Worm (Caenorhabditis elegans) whole organism, L1 larva: ENCODE measurements around the gene dhrr-1.

Source experiments
- C04F5.9 ChIP-seq: sonication (generic microtip); optimal IDR thresholded peaks from 2 replicates; lab custom pipeline; 2016; ENCODE audit warnings: missing genetic modification characterization, missing compliant biosample characterization
- C16A3.4 ChIP-seq: fragments of 150-350 bp; optimal IDR thresholded peaks from 2 replicates; lab custom pipeline; 2014; ENCODE audit warnings: missing biosample characterization, missing genetic modification characterization
- alr-1 ChIP-seq: fragments of 200-800 bp; sonication (Bioruptor generic); optimal IDR thresholded peaks from 2 replicates; lab custom pipeline; 2018; ENCODE audit warnings: borderline replicate concordance, mild to moderate bottlenecking, missing genetic modification characterization, missing compliant biosample characterization
- aly-2 ChIP-seq: fragments of 150-350 bp; optimal IDR thresholded peaks from 2 replicates; lab custom pipeline; 2014; ENCODE audit warnings: missing biosample characterization, missing genetic modification characterization
- ama-1 ChIP-seq: fragments of 150-350 bp; optimal IDR thresholded peaks from 2 replicates; lab custom pipeline; 2014
- blmp-1 ChIP-seq: fragments of 150-350 bp; optimal IDR thresholded peaks from 2 replicates; lab custom pipeline; 2014; ENCODE audit warnings: missing biosample characterization, missing genetic modification characterization
- ceh-8 ChIP-seq: fragments of 200-800 bp; sonication (Bioruptor generic); optimal IDR thresholded peaks from 2 replicates; lab custom pipeline; 2018; ENCODE audit warnings: mild to moderate bottlenecking, missing genetic modification characterization, moderate library complexity, missing compliant biosample characterization
- ceh-82 ChIP-seq, 3 experiments: fragments of 150-350 bp in 1 of 3; sonication (generic microtip) in 2 of 3; optimal IDR thresholded peaks; 2 replicates each; lab custom pipeline; 2014 to 2017; ENCODE audit warnings: missing biosample characterization in 3 of 3, missing genetic modification characterization in 3 of 3
- ceh-88 ChIP-seq: fragments of 200-800 bp; sonication (Bioruptor generic); IDR thresholded peaks from 2 replicates; pipeline ENCODE4 v1.3.6; 2022; ENCODE audit warnings: missing genetic modification characterization, missing compliant biosample characterization
- efl-1 ChIP-seq, 4 experiments: fragments of 150-350 bp; optimal IDR thresholded peaks in 3 of 4; peaks in 1 of 4; 1 replicate in 1 of 4; 2 replicates in 3 of 4; lab custom pipeline; 2014; ENCODE audit warnings: missing biosample characterization in 2 of 4, missing genetic modification characterization in 2 of 4, missing genetic modification reagents in 2 of 4
- egl-13 ChIP-seq: sonication (generic microtip); optimal IDR thresholded peaks from 2 replicates; lab custom pipeline; 2016; ENCODE audit warnings: missing genotype, missing genetic modification reagents, missing genetic modification characterization, missing compliant biosample characterization
- egl-27 ChIP-seq, 2 experiments: fragments of 150-350 bp in 1 of 2; sonication (generic microtip); optimal IDR thresholded peaks; 3 replicates each; lab custom pipeline; 2017 to 2018; ENCODE audit warnings: missing biosample characterization in 2 of 2, missing genetic modification characterization in 2 of 2, missing genetic modification reagents in 2 of 2
- elt-2 ChIP-seq: sonication (generic microtip); optimal IDR thresholded peaks from 2 replicates; lab custom pipeline; 2016; ENCODE audit warnings: missing genetic modification characterization, mild to moderate bottlenecking, inconsistent platforms, missing compliant biosample characterization, missing genetic modification reagents
- elt-3 ChIP-seq, 6 experiments: fragments of 150-350 bp in 1 of 6; sonication (generic microtip); optimal IDR thresholded peaks; 2 replicates each; lab custom pipeline; 2017 to 2018; ENCODE audit warnings: missing biosample characterization in 6 of 6, missing genetic modification characterization in 6 of 6, inconsistent platforms in 1 of 6
- ets-5 ChIP-seq: fragments of 200-800 bp; sonication (Bioruptor generic); IDR thresholded peaks from 2 replicates; pipeline ENCODE4 v1.3.6; 2022; ENCODE audit warnings: missing genetic modification characterization, missing compliant biosample characterization
- fkh-10 ChIP-seq: sonication (generic microtip); optimal IDR thresholded peaks from 2 replicates; lab custom pipeline; 2017; ENCODE audit warnings: missing biosample characterization, missing genetic modification reagents, missing genetic modification characterization
- fkh-4 ChIP-seq: sonication (generic microtip); optimal IDR thresholded peaks from 2 replicates; lab custom pipeline; 2016; ENCODE audit warnings: missing compliant biosample characterization, missing genetic modification characterization, borderline replicate concordance
- fkh-8 ChIP-seq: sonication (generic microtip); optimal IDR thresholded peaks from 2 replicates; lab custom pipeline; 2016; ENCODE audit warnings: mild to moderate bottlenecking, missing genetic modification characterization, missing compliant biosample characterization
- fos-1 ChIP-seq: fragments of 150-350 bp; optimal IDR thresholded peaks from 2 replicates; lab custom pipeline; 2014; ENCODE audit warnings: missing biosample characterization, missing genetic modification characterization
- grh-1 ChIP-seq: fragments of 200-800 bp; sonication (Bioruptor generic); IDR thresholded peaks from 2 replicates; pipeline ENCODE4 v1.3.6; 2022; ENCODE audit warnings: missing genetic modification reagents, missing genetic modification characterization, missing compliant biosample characterization
- irx-1 ChIP-seq: sonication (generic microtip); optimal IDR thresholded peaks from 2 replicates; lab custom pipeline; 2016; ENCODE audit warnings: missing genetic modification characterization, missing compliant biosample characterization
- isw-1 ChIP-seq: fragments of 200-800 bp; sonication (Bioruptor generic); IDR thresholded peaks from 2 replicates; pipeline ENCODE4 v1.3.6; 2022; ENCODE audit warnings: missing genetic modification characterization, missing compliant biosample characterization
- jun-1 ChIP-seq: fragments of 150-350 bp; optimal IDR thresholded peaks from 2 replicates; lab custom pipeline; 2014; ENCODE audit warnings: missing biosample characterization, missing genetic modification reagents, missing genetic modification characterization
- lin-14 ChIP-seq: fragments of 200-800 bp; sonication (Bioruptor generic); optimal IDR thresholded peaks from 2 replicates; lab custom pipeline; 2018; ENCODE audit warnings: mild to moderate bottlenecking, missing genetic modification characterization, moderate library complexity, missing compliant biosample characterization
- lin-35 ChIP-seq, 2 experiments: fragments of 150-350 bp; optimal IDR thresholded peaks; 2 replicates each; lab custom pipeline; 2014; ENCODE audit warnings: missing biosample characterization in 2 of 2, missing genetic modification characterization in 2 of 2, missing genetic modification reagents in 2 of 2
- lsy-2 ChIP-seq, 2 experiments: fragments of 150-350 bp; optimal IDR thresholded peaks; 2 replicates each; lab custom pipeline; 2014; ENCODE audit warnings: missing biosample characterization in 2 of 2, missing genetic modification characterization in 2 of 2
- mab-9 ChIP-seq: fragments of 200-800 bp; sonication (Bioruptor generic); IDR thresholded peaks from 2 replicates; pipeline ENCODE4 v1.3.6; 2022; ENCODE audit warnings: missing genetic modification reagents, missing genetic modification characterization, missing compliant biosample characterization
- mdl-1 ChIP-seq, 2 experiments: fragments of 150-350 bp; optimal IDR thresholded peaks; 2 replicates each; lab custom pipeline; 2014 to 2017; ENCODE audit warnings: missing biosample characterization in 2 of 2, missing genetic modification characterization in 2 of 2, inconsistent platforms in 1 of 2
- mef-2 ChIP-seq: fragments of 150-350 bp; optimal IDR thresholded peaks from 2 replicates; lab custom pipeline; 2014; ENCODE audit warnings: missing biosample characterization, missing genetic modification characterization
- mep-1 ChIP-seq: fragments of 150-350 bp; optimal IDR thresholded peaks from 2 replicates; lab custom pipeline; 2014; ENCODE audit warnings: missing biosample characterization, missing genetic modification characterization
- nhr-19 ChIP-seq: fragments of 200-800 bp; sonication (Bioruptor generic); conservative IDR thresholded peaks from 2 replicates; pipeline ENCODE4 v1.3.6; 2022; ENCODE audit warnings: missing genetic modification characterization, missing compliant biosample characterization
- nhr-20 ChIP-seq: sonication (generic microtip); optimal IDR thresholded peaks from 2 replicates; lab custom pipeline; 2016; ENCODE audit warnings: mild to moderate bottlenecking, missing genetic modification characterization, missing compliant biosample characterization
- nhr-47 ChIP-seq: sonication (generic microtip); optimal IDR thresholded peaks from 2 replicates; lab custom pipeline; 2016; ENCODE audit warnings: mild to moderate bottlenecking, missing genetic modification characterization, moderate library complexity, missing compliant biosample characterization
- nhr-71 ChIP-seq: sonication (generic microtip); optimal IDR thresholded peaks from 2 replicates; lab custom pipeline; 2016; ENCODE audit warnings: mild to moderate bottlenecking, missing genetic modification characterization, moderate library complexity, missing compliant biosample characterization
- nhr-77 ChIP-seq: fragments of 150-350 bp; optimal IDR thresholded peaks from 2 replicates; lab custom pipeline; 2014; ENCODE audit warnings: missing biosample characterization, missing genetic modification characterization
- nhr-84 ChIP-seq: sonication (generic microtip); optimal IDR thresholded peaks from 2 replicates; lab custom pipeline; 2017; ENCODE audit warnings: missing biosample characterization, missing genetic modification characterization
- nhr-85 ChIP-seq: sonication (generic microtip); peaks from one replicate; lab custom pipeline; 2016; ENCODE audit warnings: missing genetic modification characterization, inconsistent platforms, missing compliant biosample characterization
- nhr-90 ChIP-seq: sonication (generic microtip); optimal IDR thresholded peaks from 2 replicates; lab custom pipeline; 2016; ENCODE audit warnings: mild to moderate bottlenecking, missing genetic modification characterization, missing compliant biosample characterization; ENCODE audit not compliant: poor library complexity
- pax-3 ChIP-seq: fragments of 200-800 bp; sonication (Bioruptor generic); optimal IDR thresholded peaks from 2 replicates; lab custom pipeline; 2018; ENCODE audit warnings: mild to moderate bottlenecking, missing genetic modification characterization, moderate library complexity, missing compliant biosample characterization
- pqm-1 ChIP-seq: sonication (generic microtip); optimal IDR thresholded peaks from 3 replicates; lab custom pipeline; 2017; ENCODE audit warnings: missing biosample characterization, missing genetic modification characterization
- snu-23 ChIP-seq: sonication (generic microtip); optimal IDR thresholded peaks from 2 replicates; lab custom pipeline; 2016; ENCODE audit warnings: missing genetic modification characterization, missing compliant biosample characterization
- swsn-7 ChIP-seq: sonication (generic microtip); optimal IDR thresholded peaks from 2 replicates; lab custom pipeline; 2016; ENCODE audit warnings: missing genetic modification characterization, missing compliant biosample characterization
- tbx-2 ChIP-seq: sonication (generic microtip); optimal IDR thresholded peaks from 2 replicates; lab custom pipeline; 2016; ENCODE audit warnings: missing genetic modification characterization, missing compliant biosample characterization
- tlp-1 ChIP-seq: fragments of 150-350 bp; optimal IDR thresholded peaks from 2 replicates; lab custom pipeline; 2014; ENCODE audit warnings: missing biosample characterization, missing genetic modification characterization
- unc-30 ChIP-seq: sonication (generic microtip); optimal IDR thresholded peaks from 2 replicates; lab custom pipeline; 2017; ENCODE audit warnings: missing biosample characterization, missing genetic modification characterization
- unc-86 ChIP-seq: sonication (generic microtip); optimal IDR thresholded peaks from 2 replicates; lab custom pipeline; 2016; ENCODE audit warnings: missing genetic modification characterization, missing compliant biosample characterization
- xbp-1 ChIP-seq: sonication (generic microtip); optimal IDR thresholded peaks from 2 replicates; lab custom pipeline; 2016; ENCODE audit warnings: missing genetic modification characterization, missing compliant biosample characterization

dhrr-1 gene

DNA sequence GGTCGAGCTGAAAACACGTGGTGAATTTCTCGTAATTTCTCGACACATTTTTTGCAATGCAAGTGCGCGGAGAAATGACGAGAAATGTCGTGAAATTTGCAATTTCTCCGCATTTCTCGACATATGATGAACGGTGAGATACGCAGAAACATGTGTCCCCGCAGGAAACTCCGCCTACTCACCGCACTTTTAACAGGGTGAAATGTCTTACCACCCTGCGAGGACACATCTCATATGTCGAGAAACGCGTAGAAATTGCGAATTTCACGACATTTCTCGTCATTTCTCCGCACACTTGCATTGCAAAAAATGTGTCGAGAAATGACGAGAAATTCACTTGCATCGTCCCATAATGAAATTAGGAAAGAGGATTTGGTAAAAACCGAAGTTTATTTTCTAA is 43.4 kb upstream of the dhrr-1 start:
- peak; percentile 35 for TF ChIP-seq nhr-71 (tag; lab: Kevin White, UChicago)
- TF ChIP-seq nhr-85 (tag; lab: Kevin White, UChicago): peak; percentile 37
- 0 out of 2 replicates have a peak, but pooled peaks have one; percentile 15 for TF ChIP-seq grh-1 (GFP tag; lab: Robert Waterston, UW)
- TF ChIP-seq lin-14: peak; percentile 39
- peak; percentile 29 for TF ChIP-seq nhr-19 (GFP tag; lab: Robert Waterston, UW)
- TF ChIP-seq snu-23 (GFP tag; lab: Kevin White, UChicago): peak; percentile 19
- peak; percentile 58 for TF ChIP-seq swsn-7 (tag; lab: Kevin White, UChicago)
- peak; percentile 11 for TF ChIP-seq nhr-47 (tag; lab: Kevin White, UChicago)
- peak; percentile 48 for TF ChIP-seq C04F5.9 (tag; lab: Kevin White, UChicago)

DNA sequence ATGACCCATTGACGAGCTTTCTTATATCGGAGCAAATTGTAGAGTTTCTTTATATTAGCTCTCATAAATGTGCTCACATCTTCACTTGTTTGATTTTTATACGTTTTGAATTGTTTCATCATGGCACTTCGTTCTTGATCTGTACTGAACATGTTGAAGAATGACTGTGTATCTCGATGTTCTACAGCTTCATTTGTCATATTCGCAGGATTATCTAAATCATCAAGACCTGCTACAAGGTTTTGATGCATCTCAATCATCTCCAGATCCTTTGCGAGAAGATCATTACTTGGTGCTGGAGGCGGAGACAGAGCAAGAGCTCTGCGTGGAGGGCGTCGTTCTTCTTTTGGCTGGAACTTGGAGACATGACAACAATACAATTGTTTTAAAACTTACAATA is 41.2 kb upstream of the dhrr-1 start:
- TF ChIP-seq pax-3 (no peak), blmp-1 (tag; lab: Kevin White, UChicago) (no peak), nhr-71 (tag; lab: Kevin White, UChicago) (no peak), grh-1 (GFP tag; lab: Robert Waterston, UW) (no peak), efl-1 (optimal IDR thresholded peaks at IDR 0.05; lab: Kevin White, UChicago) (no peak), efl-1 (GFP tag; optimal IDR thresholded peaks at IDR 0.05 in 1 of 2; lab: Kevin White, UChicago) (peak in 1 of 2 experiments; percentile 79), fos-1 (tag; lab: Kevin White, UChicago) (no peak), elt-3 (tag; optimal IDR thresholded peaks at IDR 0.05; lab: Kevin White, UChicago) (no peak), ceh-82 (tag; optimal IDR thresholded peaks at IDR 0.05; lab: Kevin White, UChicago) (no peak)

DNA sequence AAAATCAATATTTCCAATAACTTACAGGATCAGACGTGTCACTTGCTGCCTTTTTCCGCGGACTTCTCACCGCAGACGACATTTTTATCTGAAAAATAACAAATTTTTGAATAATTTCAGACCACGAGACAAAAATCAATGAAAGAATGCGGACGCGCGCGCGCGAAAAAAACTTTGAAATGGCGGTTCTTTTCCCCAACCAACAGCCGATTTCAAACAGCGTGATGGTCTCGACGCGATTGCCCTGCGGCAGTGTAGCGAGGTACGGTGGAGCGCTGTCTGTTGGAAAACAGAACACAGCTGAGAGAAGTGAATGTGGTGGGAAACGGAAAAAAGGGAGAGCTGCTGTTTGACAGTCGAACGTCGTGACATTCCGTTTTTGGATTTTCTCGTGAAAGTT is 40.4 kb upstream of the dhrr-1 start, which contains the start of gene lin-9:
TSS of gene lin-9 (minus strand) at position 88 of the 400 bp plus-strand sequence.
- TF ChIP-seq isw-1 (GFP tag; lab: Robert Waterston, UW) (peak; percentile 97), aly-2 (tag; lab: Kevin White, UChicago) (peak; percentile 90), ets-5 (no peak), ceh-8 (GFP tag; lab: Kevin White, UChicago) (peak; percentile 93), ama-1 (no peak), nhr-47 (tag; lab: Kevin White, UChicago) (peak; percentile 98), fkh-8 (tag; lab: Kevin White, UChicago) (peak; percentile 96), nhr-77 (tag; lab: Kevin White, UChicago) (peak; percentile 91), pqm-1 (no peak), xbp-1 (tag; lab: Kevin White, UChicago) (peak; percentile 95), irx-1 (peak; percentile 97), mef-2 (tag; lab: Kevin White, UChicago) (peak; percentile 43), tlp-1 (tag; lab: Kevin White, UChicago) (no peak), fos-1 (tag; lab: Kevin White, UChicago) (peak; percentile 85), egl-13 (peak; percentile 93), fkh-10 (GFP tag; lab: Kevin White, UChicago) (peak; percentile 85), nhr-84 (tag; lab: Kevin White, UChicago) (no peak), egl-27 (tag; optimal IDR thresholded peaks at IDR 0.05; lab: Kevin White, UChicago) (peak; percentile 20 to 37), nhr-20 (tag; lab: Kevin White, UChicago) (peak; percentile 97), unc-86 (peak; percentile 95), jun-1 (tag; lab: Kevin White, UChicago) (peak; percentile 92), elt-2 (peak; percentile 86), lin-35 (GFP tag; optimal IDR thresholded peaks at IDR 0.05; lab: Kevin White, UChicago) (peak; percentile 97 to 98), mep-1 (peak; percentile 97), lsy-2 (tag; optimal IDR thresholded peaks at IDR 0.05; lab: Kevin White, UChicago) (peak; percentile 100), ceh-82 (tag; optimal IDR thresholded peaks at IDR 0.05; lab: Kevin White, UChicago) (peak; percentile 90 to 98 (median 95)), elt-3 (tag; optimal IDR thresholded peaks at IDR 0.05; lab: Kevin White, UChicago) (peak in 4 of 6 experiments; percentile 61 to 90 (median 74)), fkh-4 (tag; lab: Kevin White, UChicago) (peak; percentile 80), swsn-7 (tag; lab: Kevin White, UChicago) (peak; percentile 97), efl-1 (optimal IDR thresholded peaks at IDR 0.05; lab: Kevin White, UChicago) (peak; percentile 96 to 97), efl-1 (GFP tag; optimal IDR thresholded peaks at IDR 0.05 in 1 of 2; lab: Kevin White, UChicago) (peak; percentile 95 to 100), tbx-2 (tag; lab: Kevin White, UChicago) (peak; percentile 96), alr-1 (no peak), mdl-1 (tag; optimal IDR thresholded peaks at IDR 0.05; lab: Kevin White, UChicago) (peak in 1 of 2 experiments; percentile 92), unc-30 (tag; lab: Kevin White, UChicago) (no peak), ceh-88 (GFP tag; lab: Robert Waterston, UW) (peak; percentile 91), nhr-90 (tag; lab: Kevin White, UChicago) (peak; percentile 96), C16A3.4 (peak; percentile 94), mab-9 (peak; percentile 93)
